Comparison of ENCODE assay signal across 2 worm cellular contexts in genomic region chrX:11982065-11982464, ce11.
TF ChIP-seq lines count a peak whose summit lies in the region.

Gene nhr-167, minus strand, starts transcription at chrX:11982085.

TF ChIP-seq in whole organism, L1 larva, 84 proteins besides CTCF, POLR2A, EP300 and RAD21:
- TF ChIP-seq F16B12.6 (tag; optimal IDR thresholded peaks at IDR 0.05; lab: Kevin White, UChicago), result no peak
- no peak for TF ChIP-seq nhr-90 (tag; optimal IDR thresholded peaks at IDR 0.05; lab: Kevin White, UChicago; ENCODE audit: poor library complexity)
- no peak for TF ChIP-seq unc-86 (tag; optimal IDR thresholded peaks at IDR 0.05; lab: Kevin White, UChicago)
- TF ChIP-seq dsc-1 (tag; optimal IDR thresholded peaks at IDR 0.05; lab: Kevin White, UChicago), result peak; percentile 76
- peak; percentile 0 for TF ChIP-seq swsn-7 (tag; optimal IDR thresholded peaks at IDR 0.05; lab: Kevin White, UChicago)
- no peak for TF ChIP-seq ces-1 (GFP tag; optimal IDR thresholded peaks at IDR 0.05; lab: Kevin White, UChicago)
- peak; percentile 81 for TF ChIP-seq fkh-8 (tag; optimal IDR thresholded peaks at IDR 0.05; lab: Kevin White, UChicago)
- TF ChIP-seq efl-1 (optimal IDR thresholded peaks at IDR 0.05; lab: Kevin White, UChicago), result no peak
- peak in 1 of 2 experiments; percentile 77 for TF ChIP-seq efl-1 (GFP tag; optimal IDR thresholded peaks at IDR 0.05 in 1 of 2; lab: Kevin White, UChicago)
- TF ChIP-seq lin-35 (GFP tag; optimal IDR thresholded peaks at IDR 0.05; lab: Kevin White, UChicago), result no peak
- peak; percentile 8 for TF ChIP-seq pax-3 (tag; optimal IDR thresholded peaks at IDR 0.05; lab: Kevin White, UChicago)
- peak; percentile 15 for TF ChIP-seq sox-4 (tag; optimal IDR thresholded peaks at IDR 0.05; lab: Kevin White, UChicago)

TF ChIP-seq in whole organism, L2 larva, 48 proteins besides CTCF, POLR2A, EP300 and RAD21:
- TF ChIP-seq C34F6.9 (tag; optimal IDR thresholded peaks at IDR 0.05; lab: Kevin White, UChicago) (peak; percentile 4), nhr-25 (tag; optimal IDR thresholded peaks at IDR 0.05; lab: Kevin White, UChicago) (no peak)
TF ChIP-seq in whole organism, L2 larva: peak in this region for 1.
